Fruit fly (Drosophila melanogaster) whole organism, adult: ENCODE results near the gene da.

Experiments used
- CG12768 ChIP-seq: fragments of 200-800 bp; sonication (Bioruptor generic); optimal IDR thresholded peaks from 2 replicates; lab custom pipeline; 2017; ENCODE audit warnings: missing biosample characterization, missing genetic modification characterization, mild to moderate bottlenecking, moderate library complexity, missing genetic modification reagents
- CG33017 ChIP-seq: fragments of 200-800 bp; sonication (Bioruptor generic); optimal IDR thresholded peaks from 2 replicates; lab custom pipeline; 2018; ENCODE audit warnings: missing biosample characterization, mild to moderate bottlenecking, missing genetic modification characterization, moderate library complexity
- CG5204 ChIP-seq: fragments of 200-800 bp; sonication (Bioruptor generic); optimal IDR thresholded peaks from 2 replicates; lab custom pipeline; 2016; ENCODE audit warnings: missing biosample characterization, missing genetic modification characterization
- Mnt ChIP-seq: fragments of 200-800 bp; sonication (Bioruptor generic); optimal IDR thresholded peaks from 2 replicates; lab custom pipeline; 2016; ENCODE audit warnings: missing biosample characterization, mild to moderate bottlenecking, missing genetic modification characterization
- cnc ChIP-seq, 2 experiments: fragments of >200 bp; optimal IDR thresholded peaks; 2 replicates each; lab custom pipeline; 2017
- kay ChIP-seq: fragments of 200-800 bp; sonication (Bioruptor generic); peaks from one replicate; lab custom pipeline; 2016; ENCODE audit warnings: missing biosample characterization, missing genetic modification characterization, borderline replicate concordance
- pad ChIP-seq: fragments of 200-800 bp; sonication (Bioruptor generic); optimal IDR thresholded peaks from 3 replicates; lab custom pipeline; 2017; ENCODE audit warnings: missing biosample characterization, missing genetic modification characterization, mild to moderate bottlenecking, moderate library complexity, missing genetic modification reagents
- tj ChIP-seq: fragments of 200-800 bp; sonication (Bioruptor generic); optimal IDR thresholded peaks from 3 replicates; lab custom pipeline; 2017; ENCODE audit warnings: missing biosample characterization, mild to moderate bottlenecking, missing genetic modification characterization, moderate library complexity

dm6 chr2L:10339212-10339721 lies 48.6 kb upstream of the da start, which contains the start of gene SamDC:
- TF ChIP-seq tj (GFP tag; lab: Kevin White, UChicago), result no peak
- TF ChIP-seq Mnt, result peak; percentile 44
- TF ChIP-seq pad (GFP tag; lab: Kevin White, UChicago), result peak; percentile 12
- TF ChIP-seq kay (GFP tag; lab: Kevin White, UChicago), result no peak
- TF ChIP-seq cnc (optimal IDR thresholded peaks at IDR 0.05; lab: Kevin White, UChicago), result no peak
- TF ChIP-seq CG12768, result no peak
- no peak for TF ChIP-seq CG33017 (tag; lab: Kevin White, UChicago)
- no peak for TF ChIP-seq CG5204 (GFP tag; lab: Kevin White, UChicago)
